Worm (Caenorhabditis elegans) whole organism, L1 larva: ENCODE data around the gene E01G4.6.

ENCODE experiments used
- ama-1 ChIP-seq: fragments of 150-350 bp; optimal IDR thresholded peaks from 2 replicates; lab custom pipeline; 2014
- ceh-88 ChIP-seq: fragments of 200-800 bp; sonication (Bioruptor generic); IDR thresholded peaks from 2 replicates; pipeline ENCODE4 v1.3.6; 2022; ENCODE audit warnings: missing genetic modification characterization, missing compliant biosample characterization
- ces-1 ChIP-seq: fragments of 150-350 bp; optimal IDR thresholded peaks from 2 replicates; lab custom pipeline; 2014; ENCODE audit warnings: missing biosample characterization, missing genetic modification reagents, missing genetic modification characterization
- fos-1 ChIP-seq: fragments of 150-350 bp; optimal IDR thresholded peaks from 2 replicates; lab custom pipeline; 2014; ENCODE audit warnings: missing biosample characterization, missing genetic modification characterization
- lin-13 ChIP-seq: fragments of 150-350 bp; optimal IDR thresholded peaks from 2 replicates; lab custom pipeline; 2014; ENCODE audit warnings: missing biosample characterization, missing genetic modification reagents, missing genetic modification characterization
- mdl-1 ChIP-seq, 2 experiments: fragments of 150-350 bp; optimal IDR thresholded peaks; 2 replicates each; lab custom pipeline; 2014 to 2017; ENCODE audit warnings: missing biosample characterization in 2 of 2, missing genetic modification characterization in 2 of 2, inconsistent platforms in 1 of 2
- nhr-11 ChIP-seq: fragments of 150-350 bp; optimal IDR thresholded peaks from 2 replicates; lab custom pipeline; 2014; ENCODE audit warnings: missing biosample characterization, missing genetic modification characterization
- nhr-76 ChIP-seq: sonication (generic microtip); optimal IDR thresholded peaks from 2 replicates; lab custom pipeline; 2017; ENCODE audit warnings: missing biosample characterization, missing genetic modification characterization
- nhr-85 ChIP-seq: sonication (generic microtip); peaks from one replicate; lab custom pipeline; 2016; ENCODE audit warnings: missing genetic modification characterization, inconsistent platforms, missing compliant biosample characterization
- nhr-90 ChIP-seq: sonication (generic microtip); optimal IDR thresholded peaks from 2 replicates; lab custom pipeline; 2016; ENCODE audit warnings: mild to moderate bottlenecking, missing genetic modification characterization, missing compliant biosample characterization; ENCODE audit not compliant: poor library complexity
- ztf-11 ChIP-seq, 2 experiments: sonication (generic microtip); optimal IDR thresholded peaks; 2 replicates each; lab custom pipeline; 2016 to 2017; ENCODE audit warnings: missing genetic modification characterization in 2 of 2, missing biosample characterization in 1 of 2, missing compliant biosample characterization in 1 of 2

- TF ChIP-seq ces-1 (GFP tag; lab: Kevin White, UChicago) (no peak), ama-1 (lab: Kevin White, UChicago) (no peak), lin-13 (GFP tag; lab: Kevin White, UChicago) (no peak), nhr-11 (tag; lab: Kevin White, UChicago) (no peak), nhr-90 (tag; lab: Kevin White, UChicago) (no peak), nhr-76 (tag; lab: Kevin White, UChicago) (no peak), ceh-88 (GFP tag; lab: Robert Waterston, UW) (no peak), mdl-1 (tag; optimal IDR thresholded peaks at IDR 0.05; lab: Kevin White, UChicago) (no peak), ztf-11 (tag; optimal IDR thresholded peaks at IDR 0.05; lab: Kevin White, UChicago) (no peak), fos-1 (no peak), nhr-85 (no peak)
These were observed 21.4 kb downstream of the E01G4.6 start, which contains the start of gene F54F11.1 for ce11 chrII:13503653-13504052.
